Fruit fly (Drosophila melanogaster) whole organism, embryonic: Measurements from ENCODE around the gene Sp7.

Source experiments
- CG11696 ChIP-seq: fragments of 200-800 bp; sonication (Bioruptor generic); IDR thresholded peaks from 2 replicates; pipeline ENCODE4 v1.3.6; 2022; ENCODE audit warnings: missing biosample characterization, missing genetic modification characterization
- CG5180 ChIP-seq: fragments of 200-800 bp; sonication (Bioruptor generic); optimal IDR thresholded peaks from 3 replicates; lab custom pipeline; 2017; ENCODE audit warnings: missing biosample characterization, missing genetic modification characterization, mild to moderate bottlenecking, moderate library complexity, missing genetic modification reagents

- TF ChIP-seq CG5180 (GFP tag; lab: Kevin White, UChicago) (no peak), CG11696 (GFP tag; lab: Robert Waterston, UW) (no peak)
Observed at dm6 chr3R:7753518-7753917, 6.1 kb upstream of the Sp7 start.
